Worm (Caenorhabditis elegans) whole organism, early embryonic: Measurements from ENCODE around the gene T01C8.2.

ENCODE experiments used
- B0310.2 ChIP-seq: sonication (generic microtip); optimal IDR thresholded peaks from 2 replicates; lab custom pipeline; 2016; ENCODE audit warnings: mild to moderate bottlenecking, missing genetic modification characterization, missing compliant biosample characterization
- F13C5.2 ChIP-seq: sonication (generic microtip); optimal IDR thresholded peaks from 2 replicates; lab custom pipeline; 2017; ENCODE audit warnings: mild to moderate bottlenecking, missing genetic modification characterization, inconsistent platforms, missing compliant biosample characterization
- aly-1 ChIP-seq: sonication (generic microtip); optimal IDR thresholded peaks from 2 replicates; lab custom pipeline; 2016; ENCODE audit warnings: missing genetic modification characterization, missing compliant biosample characterization
- ama-1 ChIP-seq: fragments of 150-350 bp; optimal IDR thresholded peaks from 2 replicates; lab custom pipeline; 2014
- ceh-13 ChIP-seq: fragments of 200-800 bp; sonication (Bioruptor generic); optimal IDR thresholded peaks from 2 replicates; lab custom pipeline; 2018; ENCODE audit warnings: mild to moderate bottlenecking, missing genetic modification characterization, missing compliant biosample characterization
- ceh-36 ChIP-seq: sonication (generic microtip); optimal IDR thresholded peaks from 2 replicates; lab custom pipeline; 2016; ENCODE audit warnings: missing genetic modification characterization, inconsistent platforms, missing compliant biosample characterization
- ets-7 ChIP-seq: sonication (generic microtip); optimal IDR thresholded peaks from 2 replicates; lab custom pipeline; 2016; ENCODE audit warnings: missing genotype, missing genetic modification characterization, missing compliant biosample characterization
- flt-1 ChIP-seq: fragments of 200-800 bp; sonication (Bioruptor generic); IDR thresholded peaks from 2 replicates; pipeline ENCODE4 v1.3.6; 2022; ENCODE audit warnings: missing genetic modification characterization, missing compliant biosample characterization
- hmbx-1 ChIP-seq: sonication (generic microtip); optimal IDR thresholded peaks from 2 replicates; lab custom pipeline; 2016; ENCODE audit warnings: mild to moderate bottlenecking, missing genetic modification characterization, missing compliant biosample characterization
- hmg-4 ChIP-seq: fragments of 200-800 bp; sonication (Bioruptor generic); optimal IDR thresholded peaks from 2 replicates; lab custom pipeline; 2018; ENCODE audit warnings: mild to moderate bottlenecking, missing genetic modification characterization, missing compliant biosample characterization
- hnd-1 ChIP-seq: sonication (generic microtip); optimal IDR thresholded peaks from 2 replicates; lab custom pipeline; 2016; ENCODE audit warnings: missing genetic modification characterization, missing compliant biosample characterization
- pes-1 ChIP-seq: fragments of 200-800 bp; sonication (Bioruptor generic); IDR thresholded peaks from 2 replicates; pipeline ENCODE4 v1.3.6; 2022; ENCODE audit warnings: missing genetic modification reagents, missing genetic modification characterization, missing compliant biosample characterization
- scrt-1 ChIP-seq: fragments of 200-800 bp; sonication (Bioruptor generic); IDR thresholded peaks from 2 replicates; pipeline ENCODE4 v1.3.6; 2022; ENCODE audit warnings: missing genetic modification characterization, missing compliant biosample characterization
- sea-1 ChIP-seq: fragments of 200-800 bp; sonication (Bioruptor generic); conservative IDR thresholded peaks from 2 replicates; pipeline ENCODE4 v1.3.6; 2022; ENCODE audit warnings: missing genetic modification characterization, missing compliant biosample characterization
- tbx-11 ChIP-seq: fragments of 200-800 bp; sonication (Bioruptor generic); IDR thresholded peaks from 2 replicates; pipeline ENCODE4 v1.3.6; 2022; ENCODE audit warnings: missing genetic modification characterization, missing compliant biosample characterization
- tbx-37 ChIP-seq: fragments of 200-800 bp; sonication (Bioruptor generic); conservative IDR thresholded peaks from 2 replicates; pipeline ENCODE4 v1.3.6; 2022; ENCODE audit warnings: missing genetic modification reagents, missing genetic modification characterization, missing compliant biosample characterization
- tra-4 ChIP-seq: sonication (generic microtip); optimal IDR thresholded peaks from 2 replicates; lab custom pipeline; 2017; ENCODE audit warnings: missing genetic modification characterization, missing compliant biosample characterization

The T01C8.2 gene

ce11 chrX:16786021-16786488, at the start of gene T01C8.2:
TSS of gene T01C8.2 (plus strand) at chrX:16786438.
- TF ChIP-seq flt-1 (no peak), scrt-1 (GFP tag; lab: Robert Waterston, UW) (no peak), aly-1 (tag; lab: Kevin White, UChicago) (no peak), ets-7 (no peak), tbx-11 (no peak), F13C5.2 (tag; lab: Kevin White, UChicago) (no peak), pes-1 (GFP tag; lab: Robert Waterston, UW) (no peak), hnd-1 (tag; lab: Kevin White, UChicago) (no peak), tra-4 (no peak), tbx-37 (no peak), sea-1 (GFP tag; lab: Robert Waterston, UW) (no peak), B0310.2 (tag; lab: Kevin White, UChicago) (no peak)

- TF ChIP-seq tbx-37 (no peak), ceh-36 (no peak), tbx-11 (no peak), B0310.2 (tag; lab: Kevin White, UChicago) (no peak)
Measured at ce11 chrX:16737478-16737877, 48.8 kb upstream of the T01C8.2 start.

- TF ChIP-seq hmbx-1 (tag; lab: Kevin White, UChicago): no peak
- TF ChIP-seq pes-1 (GFP tag; lab: Robert Waterston, UW): no peak
- no peak for TF ChIP-seq sea-1 (GFP tag; lab: Robert Waterston, UW)
- TF ChIP-seq tbx-37: no peak
- no peak for TF ChIP-seq tbx-11
- TF ChIP-seq ceh-13 (GFP tag; lab: Kevin White, UChicago): no peak
- no peak for TF ChIP-seq aly-1 (tag; lab: Kevin White, UChicago)
- no peak for TF ChIP-seq hmg-4 (GFP tag; lab: Kevin White, UChicago)
Measured at ce11 chrX:16744940-16745339, 41.3 kb upstream of the T01C8.2 start, which contains the start of gene C10E2.2. TSS of gene C10E2.2 (plus strand) at chrX:16745240.

ce11 chrX:16752196-16752595, 34.0 kb upstream of the T01C8.2 start:
- TF ChIP-seq pes-1 (GFP tag; lab: Robert Waterston, UW) (no peak), tbx-11 (no peak), hmg-4 (GFP tag; lab: Kevin White, UChicago) (no peak), hnd-1 (tag; lab: Kevin White, UChicago) (no peak), ceh-36 (no peak), aly-1 (tag; lab: Kevin White, UChicago) (no peak), F13C5.2 (tag; lab: Kevin White, UChicago) (no peak), hmbx-1 (tag; lab: Kevin White, UChicago) (no peak), scrt-1 (GFP tag; lab: Robert Waterston, UW) (no peak), ceh-13 (GFP tag; lab: Kevin White, UChicago) (no peak)

- TF ChIP-seq aly-1 (tag; lab: Kevin White, UChicago): no peak
- TF ChIP-seq hmbx-1 (tag; lab: Kevin White, UChicago): no peak
- TF ChIP-seq B0310.2 (tag; lab: Kevin White, UChicago): no peak
- no peak for TF ChIP-seq scrt-1 (GFP tag; lab: Robert Waterston, UW)
Measured at ce11 chrX:16754474-16754873, 31.8 kb upstream of the T01C8.2 start, which contains the start of gene C10E2.5. TSS of gene C10E2.5 (minus strand) at chrX:16754574.

ce11 chrX:16762529-16762928, 23.7 kb upstream of the T01C8.2 start, which contains the start of gene C10E2.1:
TSS of gene C10E2.1 (plus strand) at chrX:16762829.
- TF ChIP-seq tbx-11 (no peak), sea-1 (GFP tag; lab: Robert Waterston, UW) (no peak), scrt-1 (GFP tag; lab: Robert Waterston, UW) (no peak), ets-7 (no peak), tbx-37 (no peak), hmbx-1 (tag; lab: Kevin White, UChicago) (no peak), hmg-4 (GFP tag; lab: Kevin White, UChicago) (no peak), ceh-36 (no peak), pes-1 (GFP tag; lab: Robert Waterston, UW) (no peak), tra-4 (no peak), hnd-1 (tag; lab: Kevin White, UChicago) (no peak), B0310.2 (tag; lab: Kevin White, UChicago) (no peak), aly-1 (tag; lab: Kevin White, UChicago) (no peak), F13C5.2 (tag; lab: Kevin White, UChicago) (no peak)

- TF ChIP-seq hnd-1 (tag; lab: Kevin White, UChicago) (no peak), ama-1 (no peak), ceh-13 (GFP tag; lab: Kevin White, UChicago) (no peak), sea-1 (GFP tag; lab: Robert Waterston, UW) (no peak), scrt-1 (GFP tag; lab: Robert Waterston, UW) (no peak), aly-1 (tag; lab: Kevin White, UChicago) (no peak), flt-1 (no peak), hmbx-1 (tag; lab: Kevin White, UChicago) (no peak), B0310.2 (tag; lab: Kevin White, UChicago) (no peak), tbx-11 (no peak), pes-1 (GFP tag; lab: Robert Waterston, UW) (no peak), tbx-37 (no peak), ets-7 (no peak), tra-4 (no peak), F13C5.2 (tag; lab: Kevin White, UChicago) (no peak), ceh-36 (no peak)
Measured at ce11 chrX:16770398-16770797, 15.8 kb upstream of the T01C8.2 start, which contains the start of gene mct-6. TSS of gene mct-6 (minus strand) at chrX:16770498.

- TF ChIP-seq aly-1 (tag; lab: Kevin White, UChicago) (peak; percentile 22), scrt-1 (GFP tag; lab: Robert Waterston, UW) (no peak), tbx-11 (no peak), hnd-1 (tag; lab: Kevin White, UChicago) (no peak), sea-1 (GFP tag; lab: Robert Waterston, UW) (no peak), tra-4 (no peak), hmg-4 (GFP tag; lab: Kevin White, UChicago) (peak; percentile 66), ceh-36 (no peak), tbx-37 (no peak)
Measured at ce11 chrX:16770919-16771318, 15.3 kb upstream of the T01C8.2 start.
